Fruit fly (Drosophila melanogaster) whole organism, embryonic: Measurements from ENCODE around the gene Nmt.

Experiments
- Bdp1 ChIP-seq: fragments of 200-800 bp; sonication (Bioruptor generic); optimal IDR thresholded peaks from 3 replicates; lab custom pipeline; 2016; ENCODE audit warnings: missing biosample characterization, missing genetic modification characterization
- CG10959 ChIP-seq: fragments of 200-800 bp; sonication (Bioruptor generic); IDR thresholded peaks from 2 replicates; pipeline ENCODE4 v1.3.6; 2022; ENCODE audit warnings: missing biosample characterization, missing genetic modification characterization
- CG10979 ChIP-seq: fragments of 200-800 bp; sonication (Bioruptor generic); optimal IDR thresholded peaks from 2 replicates; lab custom pipeline; 2018; ENCODE audit warnings: missing biosample characterization, mild to moderate bottlenecking, missing genetic modification characterization, moderate library complexity
- CG12942 ChIP-seq: fragments of 200-800 bp; sonication (Bioruptor generic); optimal IDR thresholded peaks from 3 replicates; lab custom pipeline; 2016; ENCODE audit warnings: missing biosample characterization, missing genetic modification characterization
- CG14050 ChIP-seq: fragments of 200-800 bp; sonication (Bioruptor generic); IDR thresholded peaks from 3 replicates; pipeline ENCODE4 v1.3.6; 2022; ENCODE audit warnings: missing biosample characterization, missing genetic modification characterization
- CG1529 ChIP-seq: fragments of 200-800 bp; sonication (Bioruptor generic); optimal IDR thresholded peaks from 3 replicates; lab custom pipeline; 2018; ENCODE audit warnings: missing biosample characterization, missing genetic modification characterization
- CG16815 ChIP-seq: fragments of 200-800 bp; sonication (Bioruptor generic); optimal IDR thresholded peaks from 3 replicates; lab custom pipeline; 2017; ENCODE audit warnings: missing biosample characterization, mild to moderate bottlenecking, missing genetic modification characterization
- CG2712 ChIP-seq: fragments of 200-800 bp; optimal IDR thresholded peaks from 3 replicates; lab custom pipeline; 2019; ENCODE audit warnings: missing biosample characterization, mild to moderate bottlenecking, missing genetic modification characterization, moderate library complexity
- CG2875 ChIP-seq: fragments of 200-800 bp; sonication (Bioruptor generic); optimal IDR thresholded peaks from 2 replicates; lab custom pipeline; 2017; ENCODE audit warnings: missing biosample characterization, mild to moderate bottlenecking, missing genetic modification characterization, missing genetic modification reagents
- CG31224 ChIP-seq: fragments of 200-800 bp; sonication (Bioruptor generic); IDR thresholded peaks from 2 replicates; pipeline ENCODE4 v1.3.6; 2022; ENCODE audit warnings: missing biosample characterization, missing genetic modification characterization
- CG3726 ChIP-seq: fragments of 200-800 bp; sonication (Bioruptor generic); IDR thresholded peaks from 3 replicates; pipeline ENCODE4, ENCODE4 v1.3.6; 2022; ENCODE audit warnings: missing biosample characterization, missing genetic modification characterization
- CG42726 ChIP-seq: fragments of 200-800 bp; sonication (Bioruptor generic); IDR thresholded peaks from 2 replicates; pipeline ENCODE4 v1.3.6; 2022; ENCODE audit warnings: missing biosample characterization, missing genetic modification characterization; ENCODE audit not compliant: partially characterized antibody
- CG4328 ChIP-seq: fragments of 200-800 bp; sonication (Bioruptor generic); optimal IDR thresholded peaks from 3 replicates; lab custom pipeline; 2017; ENCODE audit warnings: missing biosample characterization, missing genetic modification reagents, missing genetic modification characterization
- CG4854 ChIP-seq: fragments of 200-800 bp; sonication (Bioruptor generic); optimal IDR thresholded peaks from 2 replicates; lab custom pipeline; 2016; ENCODE audit warnings: missing biosample characterization, missing genetic modification characterization, inconsistent platforms
- CG6254 ChIP-seq: fragments of 200-800 bp; sonication (Bioruptor generic); optimal IDR thresholded peaks from 3 replicates; lab custom pipeline; 2017; ENCODE audit warnings: mild to moderate bottlenecking, missing biosample characterization, missing genetic modification reagents, missing genetic modification characterization
- CG6813 ChIP-seq: fragments of 200-800 bp; sonication (Bioruptor generic); optimal IDR thresholded peaks from 2 replicates; lab custom pipeline; 2017; ENCODE audit warnings: missing biosample characterization, missing genetic modification characterization, mild to moderate bottlenecking, moderate library complexity, missing genetic modification reagents
- CG8388 ChIP-seq: fragments of 200-800 bp; sonication (Bioruptor generic); optimal IDR thresholded peaks from 2 replicates; lab custom pipeline; 2019; ENCODE audit warnings: missing biosample characterization, mild to moderate bottlenecking, missing genetic modification characterization, moderate library complexity
- CG9215 ChIP-seq: fragments of 200-800 bp; sonication (Bioruptor generic); IDR thresholded peaks from 2 replicates; pipeline ENCODE4 v1.3.6; 2022; ENCODE audit warnings: missing biosample characterization, missing genetic modification characterization
- CkIIα-i1 ChIP-seq: fragments of 200-800 bp; sonication (Bioruptor generic); IDR thresholded peaks from 2 replicates; pipeline ENCODE4 v1.3.6; 2022; ENCODE audit warnings: missing biosample characterization, missing genetic modification characterization
- Dip3 ChIP-seq: fragments of 200-800 bp; sonication (Bioruptor generic); optimal IDR thresholded peaks from 3 replicates; lab custom pipeline; 2016; ENCODE audit warnings: missing biosample characterization, missing genetic modification characterization
- Dref ChIP-seq: fragments of 200-800 bp; sonication (Bioruptor generic); IDR thresholded peaks from 2 replicates; pipeline ENCODE4 v1.3.6; 2022; ENCODE audit warnings: missing biosample characterization, missing genetic modification characterization
- Fer2 ChIP-seq: fragments of 200-800 bp; sonication (Bioruptor generic); optimal IDR thresholded peaks from 2 replicates; lab custom pipeline; 2018; ENCODE audit warnings: missing biosample characterization, mild to moderate bottlenecking, missing genetic modification characterization, moderate library complexity
- Hand ChIP-seq: fragments of 200-800 bp; sonication (Bioruptor generic); optimal IDR thresholded peaks from 2 replicates; lab custom pipeline; 2017; ENCODE audit warnings: mild to moderate bottlenecking, missing biosample characterization, missing genetic modification reagents, missing genetic modification characterization
- Hr78 ChIP-seq, 2 experiments: fragments of 200-800 bp in 1 of 2; fragments of >200 bp in 1 of 2; sonication (Bioruptor generic) in 1 of 2; optimal IDR thresholded peaks; 2 replicates each; lab custom pipeline; 2017 to 2019; ENCODE audit warnings: missing biosample characterization in 2 of 2, missing genetic modification characterization in 2 of 2, mild to moderate bottlenecking in 1 of 2, moderate library complexity in 1 of 2
- Hsf ChIP-seq: fragments of 200-800 bp; sonication (Bioruptor generic); optimal IDR thresholded peaks from 3 replicates; lab custom pipeline; 2016; ENCODE audit warnings: missing biosample characterization, missing genetic modification characterization
- Lpt ChIP-seq: fragments of >200 bp; optimal IDR thresholded peaks from 2 replicates; lab custom pipeline; 2018; ENCODE audit warnings: missing biosample characterization, missing genetic modification characterization
- Mes4 ChIP-seq: fragments of 200-800 bp; sonication (Bioruptor generic); optimal IDR thresholded peaks from 2 replicates; lab custom pipeline; 2016; ENCODE audit warnings: missing biosample characterization, missing genetic modification characterization
- NC2β ChIP-seq: fragments of 200-800 bp; sonication (Bioruptor generic); optimal IDR thresholded peaks from 2 replicates; lab custom pipeline; 2016; ENCODE audit warnings: missing biosample characterization, missing genetic modification characterization
- Neu2 ChIP-seq: fragments of 200-800 bp; sonication (Bioruptor generic); optimal IDR thresholded peaks from 3 replicates; lab custom pipeline; 2016; ENCODE audit warnings: missing biosample characterization, missing genetic modification characterization, borderline replicate concordance
- Optix ChIP-seq: fragments of 200-800 bp; sonication (Bioruptor generic); IDR thresholded peaks from 3 replicates; pipeline ENCODE4 v1.3.6; 2022; ENCODE audit warnings: missing biosample characterization, missing genetic modification characterization
- Rfx ChIP-seq: fragments of 200-800 bp; sonication (Bioruptor generic); IDR thresholded peaks from 2 replicates; pipeline ENCODE4 v1.3.6; 2022; ENCODE audit warnings: missing biosample characterization, missing genetic modification characterization
- Xbp1 ChIP-seq: fragments of 200-800 bp; sonication (Bioruptor generic); optimal IDR thresholded peaks from 3 replicates; lab custom pipeline; 2016; ENCODE audit warnings: missing biosample characterization, mild to moderate bottlenecking, missing genetic modification characterization
- az2 ChIP-seq: fragments of 200-800 bp; sonication (Bioruptor generic); optimal IDR thresholded peaks from 3 replicates; lab custom pipeline; 2016; ENCODE audit warnings: missing biosample characterization, missing genetic modification characterization
- br ChIP-seq: fragments of >200 bp; optimal IDR thresholded peaks from 2 replicates; lab custom pipeline; 2017
- cad ChIP-seq: fragments of >200 bp; optimal IDR thresholded peaks from 2 replicates; lab custom pipeline; 2017; ENCODE audit warnings: missing biosample characterization, missing genetic modification characterization
- chif ChIP-seq, 2 experiments: fragments of 200-800 bp; sonication (Bioruptor generic); optimal IDR thresholded peaks; 3 replicates each; lab custom pipeline; 2016; ENCODE audit warnings: missing biosample characterization in 2 of 2, missing genetic modification characterization in 2 of 2
- chm ChIP-seq: fragments of 200-800 bp; sonication (Bioruptor generic); IDR thresholded peaks from 2 replicates; pipeline ENCODE4 v1.3.6; 2022; ENCODE audit warnings: missing biosample characterization, missing genetic modification characterization
- croc ChIP-seq: fragments of 200-800 bp; sonication (Bioruptor generic); conservative IDR thresholded peaks from 3 replicates; pipeline ENCODE4 v1.3.6; 2022; ENCODE audit warnings: missing biosample characterization, missing genetic modification characterization
- dpn ChIP-seq, 2 experiments: fragments of 200-800 bp; sonication (Bioruptor generic); optimal IDR thresholded peaks; 3 replicates each; lab custom pipeline; 2016; ENCODE audit warnings: missing biosample characterization in 2 of 2, missing genetic modification characterization in 2 of 2
- gfzf ChIP-seq: fragments of 200-800 bp; sonication (Bioruptor generic); optimal IDR thresholded peaks from 2 replicates; lab custom pipeline; 2016; ENCODE audit warnings: missing biosample characterization, mild to moderate bottlenecking, missing genetic modification characterization, moderate library complexity
- ham ChIP-seq: fragments of 200-800 bp; sonication (Bioruptor generic); IDR thresholded peaks from 2 replicates; pipeline ENCODE4 v1.3.6; 2022; ENCODE audit warnings: missing biosample characterization, missing genetic modification characterization
- hkb ChIP-seq, 2 experiments: fragments of 200-800 bp in 1 of 2; fragments of >200 bp in 1 of 2; sonication (Bioruptor generic) in 1 of 2; IDR thresholded peaks in 1 of 2; optimal IDR thresholded peaks in 1 of 2; 2 replicates each; pipeline versions ENCODE4 v1.3.6 to Lab custom; 2017 to 2022; ENCODE audit warnings: missing biosample characterization in 1 of 2, missing genetic modification characterization in 1 of 2
- klu ChIP-seq: fragments of 200-800 bp; sonication (Bioruptor generic); IDR thresholded peaks from 2 replicates; pipeline ENCODE4 v1.3.6; 2022; ENCODE audit warnings: missing biosample characterization, missing genetic modification characterization
- nom ChIP-seq: fragments of 200-800 bp; sonication (Bioruptor generic); optimal IDR thresholded peaks from 2 replicates; lab custom pipeline; 2017; ENCODE audit warnings: missing biosample characterization, missing genetic modification characterization, mild to moderate bottlenecking, moderate library complexity, missing genetic modification reagents
- org-1 ChIP-seq: fragments of 200-800 bp; sonication (Bioruptor generic); optimal IDR thresholded peaks from 2 replicates; lab custom pipeline; 2017; ENCODE audit warnings: missing biosample characterization, missing genetic modification characterization
- pita ChIP-seq: fragments of 200-800 bp; sonication (Bioruptor generic); optimal IDR thresholded peaks from 2 replicates; lab custom pipeline; 2017; ENCODE audit warnings: missing biosample characterization, mild to moderate bottlenecking, missing genetic modification characterization
- run ChIP-seq: fragments of 200-800 bp; sonication (Bioruptor generic); optimal IDR thresholded peaks from 3 replicates; lab custom pipeline; 2018; ENCODE audit warnings: missing biosample characterization, mild to moderate bottlenecking, missing genetic modification characterization
- sisA ChIP-seq: fragments of 200-800 bp; sonication (Bioruptor generic); IDR thresholded peaks from 2 replicates; pipeline ENCODE4 v1.3.6; 2022; ENCODE audit warnings: missing biosample characterization, missing genetic modification characterization
- sqz ChIP-seq: fragments of 200-800 bp; sonication (Bioruptor generic); optimal IDR thresholded peaks from 3 replicates; lab custom pipeline; 2018; ENCODE audit warnings: missing biosample characterization, mild to moderate bottlenecking, missing genetic modification characterization
- usp ChIP-seq: fragments of >200 bp; optimal IDR thresholded peaks from 2 replicates; lab custom pipeline; 2017; ENCODE audit warnings: missing biosample characterization, missing genetic modification characterization

Nmt gene

dm6 chr3L:8197779-8198279 lies 19.6 kb upstream of the Nmt start, which contains the start of the genes UbcE2M and Dhps (continued):
- peak; percentile 76 for TF ChIP-seq Fer2 (tag; lab: Kevin White, UChicago)
- peak; percentile 19 for TF ChIP-seq Hand (GFP tag; lab: Kevin White, UChicago)
- peak; percentile 78 for TF ChIP-seq CG4328 (GFP tag; lab: Kevin White, UChicago)
- TF ChIP-seq CG4854 (GFP tag; lab: Kevin White, UChicago): peak; percentile 19
- no peak for TF ChIP-seq run (tag; lab: Kevin White, UChicago)
- peak; percentile 20 for TF ChIP-seq CG6254 (GFP tag; lab: Kevin White, UChicago)
- TF ChIP-seq Dip3 (GFP tag; lab: Kevin White, UChicago): peak; percentile 49
- TF ChIP-seq CG16815 (GFP tag; lab: Kevin White, UChicago): peak; percentile 69
- TF ChIP-seq pita: no peak
- TF ChIP-seq Rfx (GFP tag; lab: Robert Waterston, UW): peak; percentile 87
- TF ChIP-seq CG14050 (GFP tag; lab: Robert Waterston, UW): peak; percentile 46; the same call in 1 of the 3 replicates
- no peak for TF ChIP-seq Bdp1 (GFP tag; lab: Kevin White, UChicago)
- no peak for TF ChIP-seq cad
- no peak for TF ChIP-seq Hr78 (GFP tag; optimal IDR thresholded peaks at IDR 0.05; lab: Kevin White, UChicago)
- peak; percentile 62; the same call in 1 of the 2 replicates for TF ChIP-seq klu (GFP tag; lab: Robert Waterston, UW)
- no peak for TF ChIP-seq br
- TF ChIP-seq dpn (GFP tag; optimal IDR thresholded peaks at IDR 0.05; lab: Kevin White, UChicago): peak; percentile 66
- TF ChIP-seq org-1 (GFP tag; lab: Kevin White, UChicago): no peak
- TF ChIP-seq CG2712 (tag; lab: Kevin White, UChicago): peak; percentile 75
- no peak for TF ChIP-seq Lpt (GFP tag; lab: Kevin White, UChicago)
- TF ChIP-seq sqz (GFP tag; lab: Kevin White, UChicago): no peak
- TF ChIP-seq chm (GFP tag; lab: Robert Waterston, UW): peak; percentile 6; the same call in 1 of the 2 replicates
- no peak for TF ChIP-seq ham (GFP tag; lab: Robert Waterston, UW)
- TF ChIP-seq CG6813: no peak
- peak; percentile 85 for TF ChIP-seq CG9215
- no peak for TF ChIP-seq gfzf (GFP tag; lab: Kevin White, UChicago)
- TF ChIP-seq Mes4 (GFP tag; lab: Kevin White, UChicago): no peak
- no peak for TF ChIP-seq CkIIα-i1 (GFP tag; lab: Robert Waterston, UW)
- TF ChIP-seq usp (GFP tag; lab: Kevin White, UChicago): no peak
- peak; percentile 53 for TF ChIP-seq CG42726 (GFP tag; lab: Robert Waterston, UW)
- peak; percentile 46; the same call in 1 of the 3 replicates for TF ChIP-seq CG3726 (GFP tag; lab: Robert Waterston, UW)
- peak; percentile 77 for TF ChIP-seq Xbp1 (GFP tag; lab: Kevin White, UChicago)
- TF ChIP-seq Dref (GFP tag; lab: Robert Waterston, UW): peak; percentile 80
- TF ChIP-seq CG2875 (GFP tag; lab: Kevin White, UChicago): no peak
- TF ChIP-seq nom (GFP tag; lab: Kevin White, UChicago): peak; percentile 27
- peak; percentile 49 for TF ChIP-seq Hsf (GFP tag; lab: Kevin White, UChicago)
- TF ChIP-seq croc: peak; percentile 57
- peak in 1 of 2 experiments; percentile 29 for TF ChIP-seq chif (GFP tag; optimal IDR thresholded peaks at IDR 0.05; lab: Kevin White, UChicago)
- peak; percentile 0 for TF ChIP-seq NC2β (GFP tag; lab: Kevin White, UChicago)
- no peak for TF ChIP-seq hkb (optimal IDR thresholded peaks at IDR 0.05; lab: Kevin White, UChicago)
- peak; percentile 50 for TF ChIP-seq hkb (GFP tag; IDR thresholded peaks at IDR 0.05; lab: Robert Waterston, UW)
- TF ChIP-seq Optix (GFP tag; lab: Robert Waterston, UW): peak; percentile 55; the same call in 1 of the 3 replicates
- peak; percentile 53 for TF ChIP-seq CG12942 (GFP tag; lab: Kevin White, UChicago)
- peak; percentile 3 for TF ChIP-seq CG1529 (GFP tag; lab: Kevin White, UChicago)
- TF ChIP-seq CG10979 (tag; lab: Kevin White, UChicago): peak; percentile 60
- TF ChIP-seq CG10959 (GFP tag; lab: Robert Waterston, UW): no peak
- no peak for TF ChIP-seq Neu2 (GFP tag; lab: Kevin White, UChicago)
- peak; percentile 65 for TF ChIP-seq sisA (GFP tag; lab: Robert Waterston, UW)
- peak; percentile 66 for TF ChIP-seq CG8388 (GFP tag; lab: Kevin White, UChicago)
- peak; percentile 56; the same call in 1 of the 2 replicates for TF ChIP-seq CG31224 (GFP tag; lab: Robert Waterston, UW)
- peak; percentile 54 for TF ChIP-seq az2 (GFP tag; lab: Kevin White, UChicago)
